Fruit fly (Drosophila melanogaster) whole organism, pupa: ENCODE results near the gene btd.

Experiments used
- CG10348 ChIP-seq: fragments of 200-800 bp; sonication (Bioruptor generic); IDR thresholded peaks from 2 replicates; pipeline ENCODE4 v1.3.6; 2022; ENCODE audit warnings: missing biosample characterization, missing genetic modification characterization
- CG12605 ChIP-seq: fragments of 200-800 bp; sonication (Bioruptor generic); IDR thresholded peaks from 2 replicates; pipeline ENCODE4 v1.3.6; 2022; ENCODE audit warnings: missing biosample characterization, missing genetic modification characterization
- CG13204 ChIP-seq: fragments of 200-800 bp; sonication (Bioruptor generic); optimal IDR thresholded peaks from 2 replicates; lab custom pipeline; 2018; ENCODE audit warnings: missing biosample characterization, mild to moderate bottlenecking, missing genetic modification characterization, moderate library complexity
- CG14655 ChIP-seq: fragments of 200-800 bp; sonication (Bioruptor generic); optimal IDR thresholded peaks from 3 replicates; lab custom pipeline; 2017; ENCODE audit warnings: mild to moderate bottlenecking, missing biosample characterization, missing genetic modification reagents, missing genetic modification characterization
- CG15710 ChIP-seq: fragments of 200-800 bp; sonication (Bioruptor generic); optimal IDR thresholded peaks from 2 replicates; lab custom pipeline; 2018; ENCODE audit warnings: missing biosample characterization, mild to moderate bottlenecking, missing genetic modification characterization, moderate library complexity
- CG17806 ChIP-seq: fragments of 200-800 bp; sonication (Bioruptor generic); optimal IDR thresholded peaks from 2 replicates; lab custom pipeline; 2018; ENCODE audit warnings: missing biosample characterization, mild to moderate bottlenecking, missing genetic modification characterization, moderate library complexity
- CG32121 ChIP-seq: fragments of 200-800 bp; sonication (Bioruptor generic); IDR thresholded peaks from 2 replicates; pipeline ENCODE4 v1.3.6; 2022; ENCODE audit warnings: missing biosample characterization, missing genetic modification characterization
- CG34367 ChIP-seq: fragments of 200-800 bp; sonication (Bioruptor generic); optimal IDR thresholded peaks from 2 replicates; lab custom pipeline; 2018; ENCODE audit warnings: missing biosample characterization, mild to moderate bottlenecking, missing genetic modification characterization
- CG4496 ChIP-seq: fragments of 200-800 bp; sonication (Bioruptor generic); IDR thresholded peaks from 3 replicates; pipeline ENCODE4 v1.3.6; 2022; ENCODE audit warnings: missing biosample characterization, missing genetic modification characterization
- CG8159 ChIP-seq: fragments of 200-800 bp; sonication (Bioruptor generic); optimal IDR thresholded peaks from 3 replicates; lab custom pipeline; 2018; ENCODE audit warnings: missing biosample characterization, mild to moderate bottlenecking, missing genetic modification characterization, moderate library complexity
- CG8301 ChIP-seq: fragments of 200-800 bp; sonication (Bioruptor generic); optimal IDR thresholded peaks from 2 replicates; lab custom pipeline; 2018; ENCODE audit warnings: missing biosample characterization, mild to moderate bottlenecking, missing genetic modification characterization
- CG9948 ChIP-seq: fragments of 200-800 bp; sonication (Bioruptor generic); optimal IDR thresholded peaks from 2 replicates; lab custom pipeline; 2018; ENCODE audit warnings: missing biosample characterization, mild to moderate bottlenecking, missing genetic modification characterization, moderate library complexity
- D1 ChIP-seq: fragments of 200-800 bp; sonication (Bioruptor generic); optimal IDR thresholded peaks from 2 replicates; lab custom pipeline; 2018; ENCODE audit warnings: missing biosample characterization, mild to moderate bottlenecking, missing genetic modification characterization, moderate library complexity
- EcR ChIP-seq: fragments of 200-800 bp; sonication (Bioruptor generic); optimal IDR thresholded peaks from 3 replicates; lab custom pipeline; 2019; ENCODE audit warnings: missing biosample characterization, missing genetic modification characterization, mild to moderate bottlenecking, moderate library complexity, missing genetic modification reagents
- Ets98B ChIP-seq: fragments of 200-800 bp; sonication (Bioruptor generic); IDR thresholded peaks from 2 replicates; pipeline ENCODE4 v1.3.6; 2022; ENCODE audit warnings: missing biosample characterization, missing genetic modification characterization
- Pif1A ChIP-seq: fragments of 200-800 bp; sonication (Bioruptor generic); optimal IDR thresholded peaks from 3 replicates; lab custom pipeline; 2016; ENCODE audit warnings: missing biosample characterization, missing genetic modification characterization
- Pif1B ChIP-seq: fragments of 200-800 bp; sonication (Bioruptor generic); optimal IDR thresholded peaks from 3 replicates; lab custom pipeline; 2016; ENCODE audit warnings: missing biosample characterization, missing genetic modification characterization
- Snoo ChIP-seq: fragments of 200-800 bp; sonication (Bioruptor generic); optimal IDR thresholded peaks from 3 replicates; lab custom pipeline; 2017; ENCODE audit warnings: missing biosample characterization, mild to moderate bottlenecking, missing genetic modification characterization, inconsistent platforms
- fd96Ca ChIP-seq: fragments of 200-800 bp; sonication (Bioruptor generic); IDR thresholded peaks from 3 replicates; pipeline ENCODE4 v1.3.6; 2022; ENCODE audit warnings: missing biosample characterization, missing genetic modification characterization
- gl ChIP-seq: fragments of 200-800 bp; sonication (Bioruptor generic); optimal IDR thresholded peaks from 2 replicates; lab custom pipeline; 2018; ENCODE audit warnings: missing biosample characterization, mild to moderate bottlenecking, missing genetic modification characterization
- rn ChIP-seq: fragments of 200-800 bp; sonication (Bioruptor generic); IDR thresholded peaks from 2 replicates; pipeline ENCODE4 v1.3.6; 2022; ENCODE audit warnings: missing biosample characterization, missing genetic modification characterization

btd gene

dm6 chrX:9693720-9694386 is at the start of gene btd:
Gene btd, plus strand, starts transcription at chrX:9694186.
- TF ChIP-seq rn (GFP tag; lab: Robert Waterston, UW) (peak; percentile 58; the same call in 1 of the 2 replicates), Ets98B (peak; percentile 58; the same call in 1 of the 2 replicates), EcR (GFP tag; lab: Kevin White, UChicago) (no peak), CG8159 (tag; lab: Kevin White, UChicago) (peak; percentile 23), gl (peak; percentile 35), CG8301 (tag; lab: Kevin White, UChicago) (peak; percentile 15), fd96Ca (GFP tag; lab: Robert Waterston, UW) (peak; percentile 85), CG13204 (GFP tag; lab: Kevin White, UChicago) (peak; percentile 61), CG4496 (GFP tag; lab: Robert Waterston, UW) (peak; percentile 75), CG32121 (peak; percentile 70), CG9948 (tag; lab: Kevin White, UChicago) (no peak), CG12605 (no peak), Pif1B (GFP tag; lab: Kevin White, UChicago) (no peak), Pif1A (no peak), CG14655 (GFP tag; lab: Kevin White, UChicago) (peak; percentile 29), CG17806 (tag; lab: Kevin White, UChicago) (no peak), CG10348 (GFP tag; lab: Robert Waterston, UW) (no peak), Snoo (tag; lab: Kevin White, UChicago) (no peak), CG34367 (tag; lab: Kevin White, UChicago) (peak; percentile 31), CG15710 (peak; percentile 20), D1 (tag; lab: Kevin White, UChicago) (no peak)

dm6 chrX:9644828-9645227 is 49.2 kb upstream of the btd start:
- TF ChIP-seq Pif1B (GFP tag; lab: Kevin White, UChicago) (peak; percentile 19), rn (GFP tag; lab: Robert Waterston, UW) (no peak), EcR (GFP tag; lab: Kevin White, UChicago) (peak; percentile 56)
- TF ChIP-seq, all 21 proteins: peak for 2

- TF ChIP-seq rn (GFP tag; lab: Robert Waterston, UW): peak; percentile 95
- peak; percentile 98 for TF ChIP-seq Pif1B (GFP tag; lab: Kevin White, UChicago)
- peak; percentile 97 for TF ChIP-seq CG13204 (GFP tag; lab: Kevin White, UChicago)
- peak; percentile 97 for TF ChIP-seq CG12605
- peak; percentile 100 for TF ChIP-seq EcR (GFP tag; lab: Kevin White, UChicago)
- peak; percentile 98 for TF ChIP-seq Ets98B
- peak; percentile 99 for TF ChIP-seq CG4496 (GFP tag; lab: Robert Waterston, UW)
- TF ChIP-seq fd96Ca (GFP tag; lab: Robert Waterston, UW): peak; percentile 99
- peak; percentile 97 for TF ChIP-seq CG15710
- TF ChIP-seq CG8301 (tag; lab: Kevin White, UChicago): peak; percentile 94
- TF ChIP-seq CG8159 (tag; lab: Kevin White, UChicago): peak; percentile 95
- TF ChIP-seq CG32121: peak; percentile 98
- TF ChIP-seq CG14655 (GFP tag; lab: Kevin White, UChicago): peak; percentile 97
- peak; percentile 98 for TF ChIP-seq Pif1A
- TF ChIP-seq gl: peak; percentile 93
- peak; percentile 93 for TF ChIP-seq CG9948 (tag; lab: Kevin White, UChicago)
- TF ChIP-seq D1 (tag; lab: Kevin White, UChicago): no peak
- TF ChIP-seq CG10348 (GFP tag; lab: Robert Waterston, UW): peak; percentile 90
- peak; percentile 99 for TF ChIP-seq Snoo (tag; lab: Kevin White, UChicago)
- TF ChIP-seq CG17806 (tag; lab: Kevin White, UChicago): peak; percentile 93
- peak; percentile 93 for TF ChIP-seq CG34367 (tag; lab: Kevin White, UChicago)
Measured at dm6 chrX:9646022-9646421, 48.0 kb upstream of the btd start.

- TF ChIP-seq CG8301 (tag; lab: Kevin White, UChicago): no peak
- no peak for TF ChIP-seq CG13204 (GFP tag; lab: Kevin White, UChicago)
- TF ChIP-seq Snoo (tag; lab: Kevin White, UChicago): no peak
- no peak for TF ChIP-seq CG10348 (GFP tag; lab: Robert Waterston, UW)
- TF ChIP-seq, all 21 proteins: peak for 0
Measured at dm6 chrX:9647067-9647466, 46.9 kb upstream of the btd start.

dm6 chrX:9650048-9650447 is 43.9 kb upstream of the btd start:
- TF ChIP-seq Ets98B: peak; percentile 94
- TF ChIP-seq CG8159 (tag; lab: Kevin White, UChicago): peak; percentile 92
- TF ChIP-seq CG15710: peak; percentile 94
- TF ChIP-seq Pif1A: peak; percentile 83
- peak; percentile 97 for TF ChIP-seq CG14655 (GFP tag; lab: Kevin White, UChicago)
- no peak for TF ChIP-seq Snoo (tag; lab: Kevin White, UChicago)
- TF ChIP-seq CG32121: peak; percentile 78
- peak; percentile 77 for TF ChIP-seq rn (GFP tag; lab: Robert Waterston, UW)
- peak; percentile 96 for TF ChIP-seq CG4496 (GFP tag; lab: Robert Waterston, UW)
- peak; percentile 83 for TF ChIP-seq D1 (tag; lab: Kevin White, UChicago)
- TF ChIP-seq CG17806 (tag; lab: Kevin White, UChicago): peak; percentile 96
- TF ChIP-seq gl: peak; percentile 80
- TF ChIP-seq fd96Ca (GFP tag; lab: Robert Waterston, UW): peak; percentile 84
- peak; percentile 96 for TF ChIP-seq CG8301 (tag; lab: Kevin White, UChicago)
- 0 out of 2 replicates have a peak, but pooled peaks have one; percentile 34 for TF ChIP-seq CG10348 (GFP tag; lab: Robert Waterston, UW)
- peak; percentile 91 for TF ChIP-seq CG12605
- TF ChIP-seq EcR (GFP tag; lab: Kevin White, UChicago): peak; percentile 24
- peak; percentile 92 for TF ChIP-seq Pif1B (GFP tag; lab: Kevin White, UChicago)
- TF ChIP-seq CG13204 (GFP tag; lab: Kevin White, UChicago): peak; percentile 77
- peak; percentile 95 for TF ChIP-seq CG9948 (tag; lab: Kevin White, UChicago)
- peak; percentile 93 for TF ChIP-seq CG34367 (tag; lab: Kevin White, UChicago)
